Worm (Caenorhabditis elegans): Measurements from ENCODE around the gene B0334.20.
A peak's percentile ranks its signal among the peaks of the same experiment; 100 is the strongest.

The B0334.20 gene

ce11 chrII:11487999-11488398 lies 12.3 kb downstream of the B0334.20 start, which contains the start of gene B0334.13:
Gene B0334.13 (plus strand): TSS chrII:11488299.
- TF ChIP-seq mec-3 (tag; optimal IDR thresholded peaks at IDR 0.05; ENCODE audit: borderline replicate concordance), result no peak
- TF ChIP-seq pag-3 (tag; optimal IDR thresholded peaks at IDR 0.05; ENCODE audit: borderline replicate concordance), result no peak
- TF ChIP-seq ceh-30 (tag; optimal IDR thresholded peaks at IDR 0.05), result no peak
- TF ChIP-seq syd-9 (tag; optimal IDR thresholded peaks at IDR 0.05), result no peak
- TF ChIP-seq lim-6 (tag; optimal IDR thresholded peaks at IDR 0.05), result no peak
- no peak for TF ChIP-seq lin-11 (tag; optimal IDR thresholded peaks at IDR 0.05)
- TF ChIP-seq hlh-30 (tag; optimal IDR thresholded peaks at IDR 0.05; ENCODE audit: insufficient read depth), result no peak
- TF ChIP-seq ceh-9 (tag; optimal IDR thresholded peaks at IDR 0.05), result no peak
- TF ChIP-seq madf-2 (tag; optimal IDR thresholded peaks at IDR 0.05), result no peak
- TF ChIP-seq ama-1 (optimal IDR thresholded peaks at IDR 0.05), result no peak
- TF ChIP-seq ztf-16 (tag; optimal IDR thresholded peaks at IDR 0.05), result no peak
- TF ChIP-seq ceh-31 (tag; optimal IDR thresholded peaks at IDR 0.05), result no peak
- TF ChIP-seq T23F11.4 (GFP tag; optimal IDR thresholded peaks at IDR 0.05), result no peak
- no peak for TF ChIP-seq ttx-3 (tag; optimal IDR thresholded peaks at IDR 0.05)
- TF ChIP-seq odd-2 (tag; optimal IDR thresholded peaks at IDR 0.05), result no peak
- no peak for TF ChIP-seq pqm-1 (tag; optimal IDR thresholded peaks at IDR 0.05)
- TF ChIP-seq hlh-15 (tag; optimal IDR thresholded peaks at IDR 0.05), result no peak

- TF ChIP-seq ceh-2 (tag; optimal IDR thresholded peaks at IDR 0.05) (no peak), ets-4 (tag; optimal IDR thresholded peaks at IDR 0.05) (no peak), rnt-1 (tag; optimal IDR thresholded peaks at IDR 0.05) (no peak), F13H6.1 (tag; optimal IDR thresholded peaks at IDR 0.05) (no peak), hlh-13 (GFP tag; optimal IDR thresholded peaks at IDR 0.05) (no peak)
Measured at ce11 chrII:11486698-11487234, 13.5 kb downstream of the B0334.20 start, which contains the start of gene ttr-18. Gene ttr-18 (minus strand): TSS chrII:11486748.

ce11 chrII:11485200-11485599 lies 15.1 kb downstream of the B0334.20 start, which contains the start of gene twk-5:
Gene twk-5 (minus strand): TSS chrII:11485300.
- no peak for TF ChIP-seq sdc-2 (tag; optimal IDR thresholded peaks at IDR 0.05)
- TF ChIP-seq hlh-30 (tag; optimal IDR thresholded peaks at IDR 0.05; ENCODE audit: insufficient read depth), result no peak
- no peak for TF ChIP-seq hlh-13 (GFP tag; optimal IDR thresholded peaks at IDR 0.05)

- TF ChIP-seq tbx-2 (tag; optimal IDR thresholded peaks at IDR 0.05), result peak; percentile 95
- TF ChIP-seq K02D7.2 (tag; optimal IDR thresholded peaks at IDR 0.05), result peak; percentile 96
- TF ChIP-seq ceh-45 (GFP tag; IDR thresholded peaks at IDR 0.05), result peak; percentile 95
- peak; percentile 97 for TF ChIP-seq syd-9 (tag; optimal IDR thresholded peaks at IDR 0.05)
- TF ChIP-seq Y22D7AL.16 (tag; optimal IDR thresholded peaks at IDR 0.05), result peak; percentile 98
- peak; percentile 56 for TF ChIP-seq ets-4 (tag; optimal IDR thresholded peaks at IDR 0.05)
- TF ChIP-seq ceh-22 (tag; optimal IDR thresholded peaks at IDR 0.05), result peak; percentile 26
- TF ChIP-seq che-1 (tag; optimal IDR thresholded peaks at IDR 0.05), result peak; percentile 96
- peak; percentile 94 for TF ChIP-seq T23F11.4 (GFP tag; optimal IDR thresholded peaks at IDR 0.05)
- TF ChIP-seq C08G9.2 (tag; optimal IDR thresholded peaks at IDR 0.05), result peak; percentile 85
- TF ChIP-seq gmeb-2 (tag; optimal IDR thresholded peaks at IDR 0.05), result peak; percentile 97
- peak; percentile 94 for TF ChIP-seq nhr-232 (tag; optimal IDR thresholded peaks at IDR 0.05)
- TF ChIP-seq fkh-10 (GFP tag; optimal IDR thresholded peaks at IDR 0.05), result no peak
- TF ChIP-seq hlh-30 (tag; optimal IDR thresholded peaks at IDR 0.05; ENCODE audit: insufficient read depth), result peak; percentile 78
- TF ChIP-seq unc-42 (tag; optimal IDR thresholded peaks at IDR 0.05), result peak; percentile 70
- peak; percentile 91 for TF ChIP-seq ceh-18 (tag; optimal IDR thresholded peaks at IDR 0.05)
- no peak for TF ChIP-seq ama-1 (optimal IDR thresholded peaks at IDR 0.05)
- TF ChIP-seq pax-1 (tag; optimal IDR thresholded peaks at IDR 0.05), result no peak
- peak; percentile 94 for TF ChIP-seq ceh-48 (tag; optimal IDR thresholded peaks at IDR 0.05)
- TF ChIP-seq dve-1 (tag; optimal IDR thresholded peaks at IDR 0.05), result peak; percentile 88
- TF ChIP-seq K09A11.1 (tag; optimal IDR thresholded peaks at IDR 0.05; ENCODE audit: insufficient read depth), result peak; percentile 84
- peak; percentile 91 for TF ChIP-seq unc-3 (GFP tag; conservative IDR thresholded peaks at IDR 0.05)
- peak; percentile 92 for TF ChIP-seq unc-3 (tag; optimal IDR thresholded peaks at IDR 0.05)
- TF ChIP-seq lin-11 (tag; optimal IDR thresholded peaks at IDR 0.05), result peak; percentile 94
- TF ChIP-seq ceh-2 (tag; optimal IDR thresholded peaks at IDR 0.05), result peak; percentile 86
- peak; percentile 53 for TF ChIP-seq elt-4 (tag; optimal IDR thresholded peaks at IDR 0.05)
- TF ChIP-seq sdc-2 (tag; optimal IDR thresholded peaks at IDR 0.05), result peak; percentile 86
- TF ChIP-seq elt-2 (tag; optimal IDR thresholded peaks at IDR 0.05), result peak; percentile 98
- TF ChIP-seq pha-2 (tag; optimal IDR thresholded peaks at IDR 0.05), result peak; percentile 94
- TF ChIP-seq pag-3 (tag; optimal IDR thresholded peaks at IDR 0.05; ENCODE audit: borderline replicate concordance), result peak; percentile 80
- TF ChIP-seq ahr-1 (tag; optimal IDR thresholded peaks at IDR 0.05), result peak; percentile 89
- TF ChIP-seq sox-4 (tag; optimal IDR thresholded peaks at IDR 0.05), result peak; percentile 97
Measured at ce11 chrII:11484600-11484999, 15.7 kb downstream of the B0334.20 start.
